Worm (Caenorhabditis elegans): ENCODE data around the gene srh-290.

DNA sequence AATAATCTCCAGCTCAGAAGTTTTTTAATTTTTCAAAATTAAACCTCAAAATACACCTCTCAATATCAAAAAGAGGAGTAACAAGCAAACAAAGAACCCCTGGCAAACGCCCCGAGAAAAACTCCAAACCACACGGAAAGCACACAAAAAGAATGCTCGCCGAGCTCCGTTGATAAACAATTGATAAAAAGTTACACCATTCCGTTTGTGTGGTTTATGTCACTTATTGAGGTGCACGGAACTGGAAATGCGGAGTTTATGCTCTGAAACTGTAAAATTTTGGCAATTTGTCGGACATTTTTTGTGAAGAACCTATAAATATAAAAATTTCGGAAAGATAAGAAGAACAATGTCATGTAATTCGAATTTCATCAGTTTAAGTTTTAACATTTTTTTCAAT, 38.0 kb upstream of the srh-290 start:
- TF ChIP-seq lsy-2 (tag; optimal IDR thresholded peaks at IDR 0.05) (no peak), unc-62 (GFP tag; optimal IDR thresholded peaks at IDR 0.05) (no peak), skn-1 (tag; optimal IDR thresholded peaks at IDR 0.05) (no peak), ZK546.5 (tag; optimal IDR thresholded peaks at IDR 0.05) (no peak), ceh-82 (tag; optimal IDR thresholded peaks at IDR 0.05) (no peak), nhr-237 (tag; optimal IDR thresholded peaks at IDR 0.05) (no peak)

All from whole organism, L2 larva.